Fruit fly (Drosophila melanogaster): ENCODE measurements around the gene Tmtc2.

- TF ChIP-seq bab1 (GFP tag; optimal IDR thresholded peaks at IDR 0.05) (no peak), pad (GFP tag; optimal IDR thresholded peaks at IDR 0.05) (no peak), CG7101 (tag; optimal IDR thresholded peaks at IDR 0.05) (no peak), ovo (GFP tag; optimal IDR thresholded peaks at IDR 0.05) (no peak), cnc (optimal IDR thresholded peaks at IDR 0.05) (no peak), CG7045 (GFP tag; optimal IDR thresholded peaks at IDR 0.05) (no peak)
These were observed 25.5 kb upstream of the Tmtc2 start for dm6 chr2L:897124-897523.

Measured in whole organism, adult.